Fruit fly (Drosophila melanogaster) whole organism, pupa: ENCODE data around the gene CG5510.

Experiments used
- CG10348 ChIP-seq: fragments of 200-800 bp; sonication (Bioruptor generic); IDR thresholded peaks from 2 replicates; pipeline ENCODE4 v1.3.6; 2022; ENCODE audit warnings: missing biosample characterization, missing genetic modification characterization
- CG32121 ChIP-seq: fragments of 200-800 bp; sonication (Bioruptor generic); IDR thresholded peaks from 2 replicates; pipeline ENCODE4 v1.3.6; 2022; ENCODE audit warnings: missing biosample characterization, missing genetic modification characterization
- Ets98B ChIP-seq: fragments of 200-800 bp; sonication (Bioruptor generic); IDR thresholded peaks from 2 replicates; pipeline ENCODE4 v1.3.6; 2022; ENCODE audit warnings: missing biosample characterization, missing genetic modification characterization
- Snoo ChIP-seq: fragments of 200-800 bp; sonication (Bioruptor generic); optimal IDR thresholded peaks from 3 replicates; lab custom pipeline; 2017; ENCODE audit warnings: missing biosample characterization, mild to moderate bottlenecking, missing genetic modification characterization, inconsistent platforms
- rn ChIP-seq: fragments of 200-800 bp; sonication (Bioruptor generic); IDR thresholded peaks from 2 replicates; pipeline ENCODE4 v1.3.6; 2022; ENCODE audit warnings: missing biosample characterization, missing genetic modification characterization

DNA sequence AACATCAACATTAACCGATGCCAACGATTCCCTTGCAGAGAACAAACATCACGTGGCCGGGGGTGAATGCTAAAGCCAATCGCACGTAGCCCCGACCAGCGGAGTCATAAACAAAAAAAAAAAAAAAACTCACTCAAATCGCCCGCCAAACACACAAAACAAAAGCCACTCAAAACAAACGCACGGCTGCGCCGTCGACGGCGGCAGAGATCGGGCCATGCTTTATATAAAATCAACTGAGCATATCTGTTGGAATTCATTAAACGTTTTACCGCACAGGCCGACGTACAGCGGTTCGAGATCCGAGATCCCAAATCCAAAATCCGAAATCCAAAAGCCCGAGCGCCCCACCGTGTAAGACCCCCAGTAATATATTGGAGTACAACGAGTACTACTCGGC is 3.0 kb upstream of the CG5510 start, which contains the start of gene CG13606:
- TF ChIP-seq CG32121 (GFP tag; lab: Robert Waterston, UW) (no peak), rn (GFP tag; lab: Robert Waterston, UW) (no peak), Ets98B (GFP tag; lab: Robert Waterston, UW) (no peak), Snoo (tag; lab: Kevin White, UChicago) (no peak), CG10348 (GFP tag; lab: Robert Waterston, UW) (no peak)
